Fruit fly (Drosophila melanogaster) whole organism, prepupa: ENCODE results near the gene Sf3b2.
A peak's percentile ranks its signal among the peaks of the same experiment; 100 is the strongest.

Experiments used
- CG11294 ChIP-seq: fragments of 200-800 bp; sonication (Bioruptor generic); IDR thresholded peaks from 2 replicates; pipeline ENCODE4 v1.3.6; 2022; ENCODE audit warnings: missing biosample characterization, missing genetic modification characterization
- CG11762 ChIP-seq: fragments of 200-800 bp; sonication (Bioruptor generic); optimal IDR thresholded peaks from 3 replicates; lab custom pipeline; 2016; ENCODE audit warnings: missing biosample characterization, missing genetic modification characterization; ENCODE audit not compliant: insufficient read depth
- CG15336 ChIP-seq: fragments of 200-800 bp; sonication (Bioruptor generic); IDR thresholded peaks from 2 replicates; pipeline ENCODE4 v1.3.6; 2022; ENCODE audit warnings: missing biosample characterization, missing genetic modification characterization
- CG1621 ChIP-seq: fragments of 200-800 bp; sonication (Bioruptor generic); optimal IDR thresholded peaks from 3 replicates; lab custom pipeline; 2018; ENCODE audit warnings: missing biosample characterization, mild to moderate bottlenecking, missing genetic modification characterization
- CG16779 ChIP-seq: fragments of 200-800 bp; sonication (Bioruptor generic); optimal IDR thresholded peaks from 3 replicates; lab custom pipeline; 2017; ENCODE audit warnings: missing biosample characterization, mild to moderate bottlenecking, missing genetic modification characterization
- CG3032 ChIP-seq: fragments of 200-800 bp; optimal IDR thresholded peaks from 2 replicates; lab custom pipeline; 2019; ENCODE audit warnings: missing biosample characterization, mild to moderate bottlenecking, missing genetic modification characterization, moderate library complexity
- CG31627 ChIP-seq: fragments of 200-800 bp; sonication (Bioruptor generic); optimal IDR thresholded peaks from 3 replicates; lab custom pipeline; 2016; ENCODE audit warnings: missing biosample characterization, missing genetic modification characterization
- CG32006 ChIP-seq: fragments of 200-800 bp; sonication (Bioruptor generic); optimal IDR thresholded peaks from 3 replicates; lab custom pipeline; 2017; ENCODE audit warnings: missing biosample characterization, mild to moderate bottlenecking, missing genetic modification characterization
- CG34406 ChIP-seq: fragments of 200-800 bp; sonication (Bioruptor generic); optimal IDR thresholded peaks from 3 replicates; lab custom pipeline; 2016; ENCODE audit warnings: missing biosample characterization, missing genetic modification characterization
- CG3919 ChIP-seq: fragments of 200-800 bp; sonication (Bioruptor generic); optimal IDR thresholded peaks from 3 replicates; lab custom pipeline; 2016; ENCODE audit warnings: missing biosample characterization, missing genetic modification characterization
- CG4318 ChIP-seq: fragments of 200-800 bp; sonication (Bioruptor generic); optimal IDR thresholded peaks from 3 replicates; lab custom pipeline; 2017; ENCODE audit warnings: missing biosample characterization, mild to moderate bottlenecking, missing genetic modification characterization
- CG6163 ChIP-seq: fragments of 200-800 bp; sonication (Bioruptor generic); IDR thresholded peaks from 3 replicates; pipeline ENCODE4 v1.3.6; 2022; ENCODE audit warnings: missing biosample characterization, missing genetic modification characterization
- CG6276 ChIP-seq: fragments of 200-800 bp; sonication (Bioruptor generic); optimal IDR thresholded peaks from 2 replicates; lab custom pipeline; 2017; ENCODE audit warnings: missing biosample characterization, mild to moderate bottlenecking, missing genetic modification characterization
- CG6808 ChIP-seq: fragments of 200-800 bp; sonication (Bioruptor generic); optimal IDR thresholded peaks from 3 replicates; lab custom pipeline; 2017; ENCODE audit warnings: missing biosample characterization, missing genetic modification characterization, mild to moderate bottlenecking, moderate library complexity, missing genetic modification reagents
- CG7368 ChIP-seq: fragments of 200-800 bp; sonication (Bioruptor generic); optimal IDR thresholded peaks from 3 replicates; lab custom pipeline; 2016; ENCODE audit warnings: missing biosample characterization, missing genetic modification characterization
- CG8319 ChIP-seq: fragments of 200-800 bp; sonication (Bioruptor generic); optimal IDR thresholded peaks from 3 replicates; lab custom pipeline; 2016; ENCODE audit warnings: missing biosample characterization, missing genetic modification characterization
- CG8632 ChIP-seq: fragments of 200-800 bp; sonication (Bioruptor generic); optimal IDR thresholded peaks from 3 replicates; lab custom pipeline; 2016; ENCODE audit warnings: missing biosample characterization, missing genetic modification characterization
- CG9139 ChIP-seq: fragments of 200-800 bp; sonication (Bioruptor generic); optimal IDR thresholded peaks from 3 replicates; lab custom pipeline; 2017; ENCODE audit warnings: missing biosample characterization, mild to moderate bottlenecking, missing genetic modification characterization
- Eip75B ChIP-seq: fragments of 200-800 bp; sonication (Bioruptor generic); optimal IDR thresholded peaks from 3 replicates; lab custom pipeline; 2016; ENCODE audit warnings: missing biosample characterization, missing genetic modification characterization
- Eip78C ChIP-seq: fragments of 200-800 bp; sonication (Bioruptor generic); peaks from one replicate; lab custom pipeline; 2016; ENCODE audit warnings: missing biosample characterization, missing genetic modification characterization
- Ets21C ChIP-seq: fragments of 200-800 bp; sonication (Bioruptor generic); optimal IDR thresholded peaks from 3 replicates; lab custom pipeline; 2016; ENCODE audit warnings: missing biosample characterization, missing genetic modification characterization
- Ets96B ChIP-seq: fragments of 200-800 bp; optimal IDR thresholded peaks from 2 replicates; lab custom pipeline; 2019; ENCODE audit warnings: missing biosample characterization, mild to moderate bottlenecking, missing genetic modification characterization, moderate library complexity
- Gug ChIP-seq: fragments of 200-800 bp; sonication (Bioruptor generic); IDR thresholded peaks from 2 replicates; pipeline ENCODE4 v1.3.6; 2022; ENCODE audit warnings: missing biosample characterization, missing genetic modification characterization
- Hr38 ChIP-seq: sonication (Bioruptor generic); optimal IDR thresholded peaks from 2 replicates; lab custom pipeline; 2016; ENCODE audit warnings: missing biosample characterization, missing genetic modification characterization
- Hr39 ChIP-seq: fragments of 200-800 bp; sonication (Bioruptor generic); optimal IDR thresholded peaks from 2 replicates; lab custom pipeline; 2016; ENCODE audit warnings: missing biosample characterization, missing genetic modification characterization
- Lpt ChIP-seq: fragments of 200-800 bp; sonication (Bioruptor generic); optimal IDR thresholded peaks from 3 replicates; lab custom pipeline; 2016; ENCODE audit warnings: missing biosample characterization, missing genetic modification characterization
- Met ChIP-seq: fragments of 200-800 bp; sonication (Bioruptor generic); optimal IDR thresholded peaks from 3 replicates; lab custom pipeline; 2016; ENCODE audit warnings: missing biosample characterization, missing genetic modification characterization
- OdsH ChIP-seq: fragments of 200-800 bp; sonication (Bioruptor generic); optimal IDR thresholded peaks from 3 replicates; lab custom pipeline; 2016; ENCODE audit warnings: missing biosample characterization, missing genetic modification characterization
- Smox ChIP-seq: fragments of 200-800 bp; sonication (Bioruptor generic); optimal IDR thresholded peaks from 3 replicates; lab custom pipeline; 2016; ENCODE audit warnings: missing biosample characterization, missing genetic modification characterization
- Sox102F ChIP-seq: fragments of 200-800 bp; sonication (Bioruptor generic); optimal IDR thresholded peaks from 2 replicates; lab custom pipeline; 2016; ENCODE audit warnings: missing biosample characterization, mild to moderate bottlenecking, missing genetic modification characterization
- Sox14 ChIP-seq: fragments of 200-800 bp; sonication (Bioruptor generic); optimal IDR thresholded peaks from 3 replicates; lab custom pipeline; 2016; ENCODE audit warnings: missing biosample characterization, missing genetic modification characterization
- Sox15 ChIP-seq: fragments of 200-800 bp; sonication (Bioruptor generic); optimal IDR thresholded peaks from 3 replicates; lab custom pipeline; 2016; ENCODE audit warnings: missing biosample characterization, missing genetic modification characterization
- achi ChIP-seq: fragments of 200-800 bp; sonication (Bioruptor generic); optimal IDR thresholded peaks from 3 replicates; lab custom pipeline; 2016; ENCODE audit warnings: missing biosample characterization, missing genetic modification characterization
- acj6 ChIP-seq: fragments of 200-800 bp; sonication (Bioruptor generic); optimal IDR thresholded peaks from 3 replicates; lab custom pipeline; 2016; ENCODE audit warnings: missing biosample characterization, missing genetic modification characterization
- dac ChIP-seq: fragments of 200-800 bp; sonication (Bioruptor generic); optimal IDR thresholded peaks from 2 replicates; lab custom pipeline; 2017; ENCODE audit warnings: missing biosample characterization, mild to moderate bottlenecking, missing genetic modification characterization
- dsx ChIP-seq: fragments of 200-800 bp; optimal IDR thresholded peaks from 3 replicates; lab custom pipeline; 2019; ENCODE audit warnings: missing biosample characterization, mild to moderate bottlenecking, missing genetic modification characterization, moderate library complexity; ENCODE audit not compliant: poor library complexity, severe bottlenecking
- eg ChIP-seq: fragments of 200-800 bp; sonication (Bioruptor generic); IDR thresholded peaks from 3 replicates; pipeline ENCODE4 v1.3.6; 2022; ENCODE audit warnings: missing biosample characterization, missing genetic modification characterization
- esn ChIP-seq: fragments of 200-800 bp; sonication (Bioruptor generic); optimal IDR thresholded peaks from 2 replicates; lab custom pipeline; 2016; ENCODE audit warnings: missing biosample characterization, mild to moderate bottlenecking, missing genetic modification characterization, moderate library complexity
- fd59A ChIP-seq: fragments of 200-800 bp; sonication (Bioruptor generic); optimal IDR thresholded peaks from 2 replicates; lab custom pipeline; 2017; ENCODE audit warnings: missing biosample characterization, mild to moderate bottlenecking, missing genetic modification characterization, missing genetic modification reagents
- fd85E ChIP-seq: fragments of 200-800 bp; sonication (Bioruptor generic); optimal IDR thresholded peaks from 3 replicates; lab custom pipeline; 2016; ENCODE audit warnings: missing biosample characterization, missing genetic modification characterization
- fkh ChIP-seq: fragments of 200-800 bp; sonication (Bioruptor generic); optimal IDR thresholded peaks from 3 replicates; lab custom pipeline; 2017; ENCODE audit warnings: missing biosample characterization, mild to moderate bottlenecking, missing genetic modification characterization, moderate library complexity
- lz ChIP-seq: fragments of 200-800 bp; sonication (Bioruptor generic); optimal IDR thresholded peaks from 3 replicates; lab custom pipeline; 2016; ENCODE audit warnings: missing biosample characterization, missing genetic modification characterization
- net ChIP-seq: fragments of 200-800 bp; sonication (Bioruptor generic); optimal IDR thresholded peaks from 3 replicates; lab custom pipeline; 2016; ENCODE audit warnings: missing biosample characterization, missing genetic modification characterization
- pdm3 ChIP-seq: fragments of 200-800 bp; sonication (Bioruptor generic); optimal IDR thresholded peaks from 3 replicates; lab custom pipeline; 2016; ENCODE audit warnings: missing biosample characterization, missing genetic modification characterization
- spab ChIP-seq: fragments of 200-800 bp; sonication (Bioruptor generic); optimal IDR thresholded peaks from 2 replicates; lab custom pipeline; 2017; ENCODE audit warnings: missing biosample characterization, mild to moderate bottlenecking, missing genetic modification characterization, missing genetic modification reagents
- ss ChIP-seq, 2 experiments: fragments of 200-800 bp; sonication (Bioruptor generic); optimal IDR thresholded peaks; 2 replicates in 1 of 2; 3 replicates in 1 of 2; lab custom pipeline; 2017 to 2018; ENCODE audit warnings: mild to moderate bottlenecking in 2 of 2, missing biosample characterization in 2 of 2, missing genetic modification characterization in 2 of 2, moderate library complexity in 1 of 2
- svp ChIP-seq: fragments of 200-800 bp; sonication (Bioruptor generic); peaks from one replicate; lab custom pipeline; 2016; ENCODE audit warnings: missing biosample characterization, missing genetic modification characterization
- topi ChIP-seq: fragments of 200-800 bp; sonication (Bioruptor generic); optimal IDR thresholded peaks from 3 replicates; lab custom pipeline; 2016; ENCODE audit warnings: missing biosample characterization, missing genetic modification characterization
- vri ChIP-seq: fragments of 200-800 bp; sonication (Bioruptor generic); optimal IDR thresholded peaks from 3 replicates; lab custom pipeline; 2016; ENCODE audit warnings: missing biosample characterization, mild to moderate bottlenecking, missing genetic modification characterization

The Sf3b2 gene

DNA sequence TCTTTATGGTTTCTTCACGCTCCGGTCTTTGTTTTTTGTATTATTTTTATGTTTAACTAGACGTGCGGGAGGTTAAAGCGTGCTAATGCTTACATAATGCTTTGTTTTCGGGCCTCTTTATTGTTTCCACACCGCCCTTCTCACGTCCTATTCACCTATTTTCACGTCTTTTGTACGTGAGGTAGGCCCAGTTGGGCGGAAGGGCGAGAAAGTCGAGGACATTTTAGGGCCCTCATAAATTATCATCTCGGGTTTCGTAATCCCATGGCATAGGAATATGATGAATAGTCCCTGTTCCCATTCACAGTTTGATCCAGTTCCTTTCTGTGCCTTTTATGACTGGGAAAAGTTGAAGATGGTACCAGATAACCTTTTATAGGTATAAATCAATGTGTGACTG, 23.5 kb downstream of the Sf3b2 start:
- TF ChIP-seq pdm3 (no peak), net (GFP tag; lab: Kevin White, UChicago) (no peak), CG6808 (GFP tag; lab: Kevin White, UChicago) (no peak), fkh (GFP tag; lab: Kevin White, UChicago) (no peak), CG6276 (GFP tag; lab: Kevin White, UChicago) (no peak), Sox15 (GFP tag; lab: Kevin White, UChicago) (no peak), vri (GFP tag; lab: Kevin White, UChicago) (no peak), fd59A (GFP tag; lab: Kevin White, UChicago) (no peak), CG7368 (no peak), Ets21C (GFP tag; lab: Kevin White, UChicago) (no peak), CG4318 (GFP tag; lab: Kevin White, UChicago) (no peak), CG8632 (no peak), CG8319 (GFP tag; lab: Kevin White, UChicago) (no peak), Hr39 (GFP tag; lab: Kevin White, UChicago) (no peak), CG31627 (GFP tag; lab: Kevin White, UChicago) (no peak), CG11762 (no peak), CG34406 (no peak)

dm6 chr2L:3004601-3005000, 24.4 kb downstream of the Sf3b2 start:
- TF ChIP-seq CG3919 (GFP tag; lab: Kevin White, UChicago) (peak; percentile 65), CG15336 (GFP tag; lab: Robert Waterston, UW) (no peak), CG9139 (peak; percentile 25), Eip78C (GFP tag; lab: Kevin White, UChicago) (peak; percentile 83), fd59A (GFP tag; lab: Kevin White, UChicago) (peak; percentile 37), Smox (peak; percentile 55), CG6276 (GFP tag; lab: Kevin White, UChicago) (no peak), dsx (peak; percentile 41), CG8319 (GFP tag; lab: Kevin White, UChicago) (no peak), Eip75B (peak; percentile 63), Hr38 (no peak), OdsH (GFP tag; lab: Kevin White, UChicago) (peak; percentile 36), Gug (GFP tag; lab: Robert Waterston, UW) (no peak), Sox15 (GFP tag; lab: Kevin White, UChicago) (peak; percentile 2), CG8632 (no peak), topi (peak; percentile 29), spab (GFP tag; lab: Kevin White, UChicago) (peak; percentile 17), dac (GFP tag; lab: Kevin White, UChicago) (no peak), eg (GFP tag; lab: Robert Waterston, UW) (no peak), Met (GFP tag; lab: Kevin White, UChicago) (peak; percentile 59), fd85E (GFP tag; lab: Kevin White, UChicago) (no peak), lz (GFP tag; lab: Kevin White, UChicago) (peak; percentile 28), achi (GFP tag; lab: Kevin White, UChicago) (peak; percentile 19), Ets96B (peak; percentile 48), CG1621 (tag; lab: Kevin White, UChicago) (peak; percentile 15), svp (peak; percentile 84), CG7368 (peak; percentile 21), pdm3 (peak; percentile 23), acj6 (GFP tag; lab: Kevin White, UChicago) (peak; percentile 40), CG16779 (no peak), CG32006 (peak; percentile 3), CG3032 (tag; lab: Kevin White, UChicago) (peak; percentile 22), CG6163 (GFP tag; lab: Robert Waterston, UW) (peak; percentile 66), CG4318 (GFP tag; lab: Kevin White, UChicago) (no peak), Sox102F (peak; percentile 51), Hr39 (GFP tag; lab: Kevin White, UChicago) (peak; percentile 52), net (GFP tag; lab: Kevin White, UChicago) (peak; percentile 27), esn (GFP tag; lab: Kevin White, UChicago) (peak; percentile 76), fkh (GFP tag; lab: Kevin White, UChicago) (no peak), CG11294 (no peak), ss (GFP tag; optimal IDR thresholded peaks at IDR 0.05; lab: Kevin White, UChicago) (peak; percentile 27 to 38), CG34406 (peak; percentile 58), Sox14 (GFP tag; lab: Kevin White, UChicago) (peak; percentile 19), Lpt (GFP tag; lab: Kevin White, UChicago) (no peak)
